Worm (Caenorhabditis elegans) whole organism, young adult: ENCODE results near the gene T02H6.3.

Experiments used
- B0336.3 ChIP-seq: fragments of 200-800 bp; sonication (Bioruptor generic); IDR thresholded peaks from 2 replicates; pipeline ENCODE4 v1.3.6; 2022; ENCODE audit warnings: missing genetic modification characterization, missing compliant biosample characterization
- D2030.7 ChIP-seq: fragments of 200-800 bp; sonication (Bioruptor generic); IDR thresholded peaks from 2 replicates; pipeline ENCODE4 v1.3.6; 2022; ENCODE audit warnings: missing genetic modification reagents, missing genetic modification characterization, missing compliant biosample characterization
- ama-1 ChIP-seq, 3 experiments: fragments of 150-350 bp in 1 of 3; sonication (generic microtip) in 2 of 3; optimal IDR thresholded peaks; 2 replicates each; lab custom pipeline; 2014 to 2018; ENCODE audit warnings: missing biosample characterization in 2 of 3, missing genetic modification characterization in 2 of 3, missing genetic modification reagents in 2 of 3
- attf-3 ChIP-seq: fragments of 200-800 bp; sonication (Bioruptor generic); conservative IDR thresholded peaks from 2 replicates; pipeline ENCODE4 v1.3.6; 2022; ENCODE audit warnings: missing genetic modification reagents, missing genetic modification characterization, missing compliant biosample characterization
- dpl-1 ChIP-seq: fragments of 150-350 bp; optimal IDR thresholded peaks from 2 replicates; lab custom pipeline; 2014; ENCODE audit warnings: missing biosample characterization, missing genetic modification reagents, missing genetic modification characterization
- gei-17 ChIP-seq: fragments of 200-800 bp; sonication (Bioruptor generic); optimal IDR thresholded peaks from 2 replicates; lab custom pipeline; 2018; ENCODE audit warnings: mild to moderate bottlenecking, missing genetic modification characterization, missing compliant biosample characterization
- hlh-26 ChIP-seq: fragments of 200-800 bp; sonication (Bioruptor generic); conservative IDR thresholded peaks from 2 replicates; pipeline ENCODE4 v1.3.6; 2022; ENCODE audit warnings: missing genetic modification reagents, missing genetic modification characterization, missing compliant biosample characterization
- lir-1 ChIP-seq: fragments of 200-800 bp; sonication (Bioruptor generic); conservative IDR thresholded peaks from 2 replicates; pipeline ENCODE4 v1.3.6; 2022; ENCODE audit warnings: missing genetic modification reagents, missing genetic modification characterization, missing compliant biosample characterization
- mes-4 ChIP-seq: sonication (generic microtip); optimal IDR thresholded peaks from 2 replicates; lab custom pipeline; 2016; ENCODE audit warnings: missing genotype, missing genetic modification characterization, missing compliant biosample characterization
- nhr-27 ChIP-seq: fragments of 200-800 bp; sonication (Bioruptor generic); optimal IDR thresholded peaks from 2 replicates; lab custom pipeline; 2018; ENCODE audit warnings: mild to moderate bottlenecking, missing genetic modification characterization, moderate library complexity, missing compliant biosample characterization
- unc-130 ChIP-seq: sonication (generic microtip); optimal IDR thresholded peaks from 2 replicates; lab custom pipeline; 2016; ENCODE audit warnings: missing genetic modification reagents, missing genetic modification characterization, missing compliant biosample characterization
- unc-62 ChIP-seq: fragments of 150-350 bp; optimal IDR thresholded peaks from 2 replicates; lab custom pipeline; 2014; ENCODE audit warnings: missing biosample characterization, missing genetic modification reagents, missing genetic modification characterization
- ztf-6 ChIP-seq: fragments of 200-800 bp; sonication (Bioruptor generic); IDR thresholded peaks from 2 replicates; pipeline ENCODE4 v1.3.6; 2022; ENCODE audit warnings: missing genetic modification reagents, missing genetic modification characterization, missing compliant biosample characterization

DNA sequence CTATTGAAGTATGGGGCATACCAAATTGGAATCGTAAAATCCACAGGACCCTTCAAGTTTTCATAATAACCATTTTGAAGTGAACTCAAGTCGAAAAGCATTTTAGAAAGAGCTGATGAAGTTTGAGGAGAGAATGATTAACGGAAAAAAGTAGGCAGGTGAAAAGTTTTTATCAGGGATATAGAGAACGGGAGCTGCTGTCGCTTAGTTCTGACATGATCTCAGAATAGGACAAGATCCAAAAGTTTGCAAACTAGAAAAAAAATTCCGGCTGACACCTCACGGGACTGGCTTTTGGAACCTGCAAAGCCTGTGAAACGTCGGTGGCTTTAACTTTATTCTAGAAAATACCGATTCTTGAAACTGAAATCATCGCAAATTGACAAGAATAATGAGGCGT lies 20.6 kb upstream of the T02H6.3 start, which contains the start of gene sri-46:
- TF ChIP-seq hlh-26 (no peak), gei-17 (GFP tag; lab: Kevin White, UChicago) (no peak), B0336.3 (no peak), lir-1 (GFP tag; lab: Robert Waterston, UW) (no peak), mes-4 (tag; lab: Kevin White, UChicago) (no peak), dpl-1 (no peak), D2030.7 (GFP tag; lab: Robert Waterston, UW) (no peak), unc-62 (GFP tag; lab: Kevin White, UChicago) (no peak), unc-130 (GFP tag; lab: Kevin White, UChicago) (no peak), nhr-27 (tag; lab: Kevin White, UChicago) (no peak), attf-3 (GFP tag; lab: Robert Waterston, UW) (no peak), ztf-6 (GFP tag; lab: Robert Waterston, UW) (no peak), ama-1 (optimal IDR thresholded peaks at IDR 0.05; lab: Kevin White, UChicago) (no peak), ama-1 (GFP tag; optimal IDR thresholded peaks at IDR 0.05; lab: Kevin White, UChicago) (no peak)
